Worm (Caenorhabditis elegans): ENCODE results near the gene B0507.3.
"Not testable (repeated sequence)": the region's sequence is repeated elsewhere in the genome, so short reads cannot be mapped to it uniquely, and the experiment has no call there.

Gene B0507.3

DNA sequence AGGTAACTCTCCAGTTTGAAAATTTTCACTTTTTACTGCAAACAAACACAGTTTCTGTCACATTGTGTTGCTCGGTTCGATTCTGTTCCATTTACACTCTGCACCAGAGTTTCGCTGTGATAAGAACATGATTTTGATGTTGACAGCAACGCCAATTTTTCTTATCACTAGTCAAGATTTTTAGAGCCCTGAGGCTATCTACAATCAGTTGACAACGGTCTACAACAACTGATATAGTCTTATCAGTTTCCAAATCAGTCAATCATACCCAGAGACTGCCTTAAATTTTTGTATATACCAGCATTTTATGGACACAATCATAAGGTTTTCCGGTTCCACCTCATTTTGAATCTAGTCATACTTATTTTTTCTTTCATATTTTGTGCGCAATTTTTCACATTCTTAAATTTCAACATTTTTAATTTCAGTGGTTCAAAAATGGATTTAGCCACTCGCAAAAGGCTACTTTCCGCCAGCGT is at the start of gene B0507.3:
TSS of gene B0507.3 (plus strand) at position 429 of the 479 bp plus-strand sequence.
- TF ChIP-seq unc-62 (GFP tag; optimal IDR thresholded peaks at IDR 0.05) = no peak

ce11 chrV:8722160-8722559 is 46.5 kb upstream of the B0507.3 start, which contains the start of gene ZC196.8:
Gene ZC196.8, minus strand, starts transcription at chrV:8722260.
- not testable (repeated sequence) for TF ChIP-seq unc-62 (GFP tag; optimal IDR thresholded peaks at IDR 0.05)

DNA sequence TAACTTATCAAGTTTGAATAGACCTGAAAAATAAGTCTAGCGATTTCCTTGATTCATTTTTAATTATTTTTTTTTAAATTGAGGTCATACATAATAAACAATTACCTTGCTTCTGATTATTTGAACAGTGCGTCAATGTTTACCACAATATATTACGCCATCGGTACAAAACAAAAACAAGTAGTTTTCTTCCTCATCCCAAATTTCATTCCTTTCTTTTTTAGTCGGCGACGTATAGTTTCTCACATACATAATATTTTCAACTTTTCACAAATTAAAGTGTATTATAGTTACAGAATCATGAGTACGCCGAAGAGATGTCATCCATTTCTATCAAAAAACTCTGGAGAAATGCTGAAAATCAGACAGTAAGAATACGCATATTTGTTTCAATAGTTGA is 42.5 kb upstream of the B0507.3 start, which contains the start of gene droe-8:
TSS of gene droe-8 (plus strand) at position 301 of the 400 bp plus-strand sequence.
- not testable (repeated sequence) for TF ChIP-seq unc-62 (GFP tag; optimal IDR thresholded peaks at IDR 0.05)

- TF ChIP-seq unc-62 (GFP tag; optimal IDR thresholded peaks at IDR 0.05) = no peak
These were observed 41.6 kb upstream of the B0507.3 start, which contains the start of gene ZC196.9 for ce11 chrV:8727077-8727476. Gene ZC196.9, minus strand, starts transcription at chrV:8727177.

- no peak for TF ChIP-seq unc-62 (GFP tag; optimal IDR thresholded peaks at IDR 0.05)
These were observed 39.6 kb upstream of the B0507.3 start, which contains the start of gene ZC196.5 for ce11 chrV:8729100-8729499. Gene ZC196.5, plus strand, starts transcription at chrV:8729400.

ce11 chrV:8730991-8731390 is 37.7 kb upstream of the B0507.3 start:
- no peak for TF ChIP-seq unc-62 (GFP tag; optimal IDR thresholded peaks at IDR 0.05)

- TF ChIP-seq unc-62 (GFP tag; optimal IDR thresholded peaks at IDR 0.05) = no peak
These were observed 35.8 kb upstream of the B0507.3 start, which contains the start of gene ZC196.4 for ce11 chrV:8732934-8733333. Gene ZC196.4, plus strand, starts transcription at chrV:8733106.

- TF ChIP-seq unc-62 (GFP tag; optimal IDR thresholded peaks at IDR 0.05) = no peak
These were observed 32.3 kb upstream of the B0507.3 start, which contains the start of gene ZC196.3 for ce11 chrV:8736369-8736768. Gene ZC196.3, plus strand, starts transcription at chrV:8736669.

- TF ChIP-seq unc-62 (GFP tag; optimal IDR thresholded peaks at IDR 0.05) = no peak
These were observed 29.6 kb upstream of the B0507.3 start, which contains the start of gene ZC196.2 for ce11 chrV:8739136-8739535. Gene ZC196.2, plus strand, starts transcription at chrV:8739436.

DNA sequence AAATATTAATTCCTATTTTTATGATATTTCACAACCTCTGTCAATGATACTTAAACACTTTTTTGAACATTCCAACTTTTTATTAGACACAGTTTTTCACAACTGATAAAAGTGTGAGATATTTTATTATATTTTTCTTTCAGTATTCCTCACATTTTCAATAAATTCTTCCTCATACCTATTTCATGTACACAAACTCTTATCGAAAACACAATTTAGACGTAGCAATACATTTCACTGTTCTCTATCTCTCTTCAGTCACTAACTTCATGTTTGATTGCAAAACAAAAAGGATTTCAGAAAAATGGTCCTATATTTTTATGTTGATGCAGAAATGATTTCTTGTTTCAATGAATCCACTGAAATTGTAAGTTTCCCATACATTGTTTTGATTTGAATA is 22.9 kb upstream of the B0507.3 start, which contains the start of gene B0507.6:
TSS of gene B0507.6 (plus strand) at position 301 of the 400 bp plus-strand sequence.
- no peak for TF ChIP-seq unc-62 (GFP tag; optimal IDR thresholded peaks at IDR 0.05)

- no peak for TF ChIP-seq unc-62 (GFP tag; optimal IDR thresholded peaks at IDR 0.05)
These were observed 15.3 kb upstream of the B0507.3 start, which contains the start of gene B0507.5 for ce11 chrV:8753395-8753794. Gene B0507.5, plus strand, starts transcription at chrV:8753695.

- no peak for TF ChIP-seq unc-62 (GFP tag; optimal IDR thresholded peaks at IDR 0.05)
These were observed 14.0 kb upstream of the B0507.3 start, which contains the start of gene B0507.4 for ce11 chrV:8754670-8755069. Gene B0507.4, plus strand, starts transcription at chrV:8754970.

DNA sequence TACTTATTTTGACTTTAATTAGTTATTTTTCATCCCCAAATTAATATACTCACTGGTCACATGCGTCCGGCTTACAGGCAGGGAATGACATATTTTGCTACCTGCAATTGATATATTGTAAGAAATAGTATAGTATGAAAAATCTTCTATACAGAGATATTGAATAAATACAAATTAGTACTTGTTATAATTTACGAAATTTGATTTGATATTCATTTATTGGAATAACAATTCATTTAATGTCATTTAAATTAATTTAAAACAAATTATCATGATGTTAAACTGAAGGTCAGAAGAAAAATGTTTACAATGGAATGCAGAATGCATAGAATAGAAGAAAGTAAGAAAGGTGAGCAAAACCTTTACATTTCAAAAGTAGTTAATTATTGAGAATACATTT is 10.1 kb upstream of the B0507.3 start, which contains the start of gene B0507.7:
TSS of gene B0507.7 (minus strand) at position 101 of the 400 bp plus-strand sequence.
- TF ChIP-seq unc-62 (GFP tag; optimal IDR thresholded peaks at IDR 0.05) = no peak

- no peak for TF ChIP-seq unc-62 (GFP tag; optimal IDR thresholded peaks at IDR 0.05)
These were observed 8.3 kb upstream of the B0507.3 start, which contains the start of gene ddn-1 for ce11 chrV:8760416-8760815. Gene ddn-1, minus strand, starts transcription at chrV:8760516.

DNA sequence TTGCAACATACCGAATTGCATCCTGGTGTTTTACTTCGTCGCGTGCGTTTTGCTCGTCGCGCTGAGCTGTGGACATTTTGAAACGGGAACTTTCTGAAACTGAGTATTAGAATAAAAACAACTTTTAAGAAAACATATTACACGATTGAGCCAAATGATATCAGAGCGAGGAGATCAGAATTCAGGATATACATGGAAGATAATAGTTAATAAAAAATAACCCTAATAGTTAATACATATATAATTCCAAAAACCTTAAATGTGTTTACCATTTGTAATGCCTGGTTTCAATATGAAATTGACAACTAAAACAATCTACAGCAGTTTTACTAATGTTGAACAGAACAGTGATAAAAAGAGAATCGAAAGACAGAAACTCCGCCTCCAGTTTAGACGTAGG is 5.8 kb upstream of the B0507.3 start, which contains the start of gene B0507.8:
TSS of gene B0507.8 (minus strand) at position 101 of the 400 bp plus-strand sequence.
- no peak for TF ChIP-seq unc-62 (GFP tag; optimal IDR thresholded peaks at IDR 0.05)

ce11 chrV:8765938-8766337 is 2.8 kb upstream of the B0507.3 start, which contains the start of gene B0507.9:
Gene B0507.9, minus strand, starts transcription at chrV:8766038.
- no peak for TF ChIP-seq unc-62 (GFP tag; optimal IDR thresholded peaks at IDR 0.05)

- no peak for TF ChIP-seq unc-62 (GFP tag; optimal IDR thresholded peaks at IDR 0.05)
These were observed 1.7 kb upstream of the B0507.3 start for ce11 chrV:8767041-8767440.
